Worm (Caenorhabditis elegans): Measurements from ENCODE around the gene D1014.4.
A peak's percentile ranks its signal among the peaks of the same experiment; 100 is the strongest.

Gene D1014.4

ce11 chrV:8132926-8133325, at the start of gene D1014.4:
Gene D1014.4, plus strand, starts transcription at chrV:8133226.
- TF ChIP-seq pqm-1 (tag; optimal IDR thresholded peaks at IDR 0.05) = no peak
- TF ChIP-seq tbx-2 (tag; optimal IDR thresholded peaks at IDR 0.05) = no peak
- TF ChIP-seq fkh-4 (tag; optimal IDR thresholded peaks at IDR 0.05; ENCODE audit: borderline replicate concordance) = no peak
- peak; percentile 21 for TF ChIP-seq elt-2 (tag; optimal IDR thresholded peaks at IDR 0.05)
- no peak for TF ChIP-seq snpc-4 (tag; optimal IDR thresholded peaks at IDR 0.05)
- no peak for TF ChIP-seq nhr-237 (tag; optimal IDR thresholded peaks at IDR 0.05)
- no peak for TF ChIP-seq nhr-77 (tag; optimal IDR thresholded peaks at IDR 0.05)
- TF ChIP-seq unc-130 (tag; optimal IDR thresholded peaks at IDR 0.05) = no peak
- no peak for TF ChIP-seq hpl-2 (GFP tag; optimal IDR thresholded peaks at IDR 0.05)
- peak in 1 of 2 experiments; percentile 15 for TF ChIP-seq lin-35 (GFP tag; optimal IDR thresholded peaks at IDR 0.05)
- TF ChIP-seq nhr-90 (tag; optimal IDR thresholded peaks at IDR 0.05; ENCODE audit: poor library complexity) = no peak
- TF ChIP-seq elt-3 (tag; optimal IDR thresholded peaks at IDR 0.05) = no peak
- peak; percentile 15 for TF ChIP-seq nhr-85 (tag)
- TF ChIP-seq sup-37 (GFP tag; optimal IDR thresholded peaks at IDR 0.05) = no peak

- TF ChIP-seq pax-3 (tag; optimal IDR thresholded peaks at IDR 0.05) (no peak), rnt-1 (tag; optimal IDR thresholded peaks at IDR 0.05) (no peak), nhr-90 (tag; optimal IDR thresholded peaks at IDR 0.05; ENCODE audit: poor library complexity) (no peak), mdl-1 (tag; optimal IDR thresholded peaks at IDR 0.05) (no peak), fkh-4 (tag; optimal IDR thresholded peaks at IDR 0.05; ENCODE audit: borderline replicate concordance) (no peak), snpc-4 (tag; optimal IDR thresholded peaks at IDR 0.05) (no peak), nhr-85 (tag) (no peak), grh-1 (GFP tag; IDR thresholded peaks at IDR 0.05) (no peak), mep-1 (tag; optimal IDR thresholded peaks at IDR 0.05) (no peak), elt-2 (tag; optimal IDR thresholded peaks at IDR 0.05) (no peak), alr-1 (tag; optimal IDR thresholded peaks at IDR 0.05; ENCODE audit: borderline replicate concordance) (no peak), pag-3 (tag; optimal IDR thresholded peaks at IDR 0.05; ENCODE audit: borderline replicate concordance, insufficient read depth) (no peak), lin-35 (GFP tag; optimal IDR thresholded peaks at IDR 0.05) (no peak), lin-15B (tag; optimal IDR thresholded peaks at IDR 0.05) (no peak), hpl-2 (GFP tag; optimal IDR thresholded peaks at IDR 0.05) (no peak), unc-130 (tag; optimal IDR thresholded peaks at IDR 0.05) (no peak)
Measured at ce11 chrV:8085141-8085540, 47.9 kb upstream of the D1014.4 start, which contains the start of gene C09H5.7. Gene C09H5.7, minus strand, starts transcription at chrV:8085241.

- no peak for TF ChIP-seq aha-1 (tag; optimal IDR thresholded peaks at IDR 0.05)
- TF ChIP-seq xbp-1 (tag; optimal IDR thresholded peaks at IDR 0.05) = no peak
- no peak for TF ChIP-seq dpl-1 (GFP tag; optimal IDR thresholded peaks at IDR 0.05)
- no peak for TF ChIP-seq hlh-17 (GFP tag; optimal IDR thresholded peaks at IDR 0.05; ENCODE audit: borderline replicate concordance)
- TF ChIP-seq zip-4 (GFP tag; optimal IDR thresholded peaks at IDR 0.05) = no peak
- TF ChIP-seq nhr-84 (tag; optimal IDR thresholded peaks at IDR 0.05) = no peak
- TF ChIP-seq ces-1 (GFP tag; optimal IDR thresholded peaks at IDR 0.05) = no peak
- TF ChIP-seq lin-15B (tag; optimal IDR thresholded peaks at IDR 0.05) = no peak
- TF ChIP-seq nhr-47 (tag; optimal IDR thresholded peaks at IDR 0.05) = no peak
- no peak for TF ChIP-seq dsc-1 (tag; optimal IDR thresholded peaks at IDR 0.05)
- TF ChIP-seq fkh-4 (tag; optimal IDR thresholded peaks at IDR 0.05; ENCODE audit: borderline replicate concordance) = no peak
- no peak for TF ChIP-seq nhr-77 (tag; optimal IDR thresholded peaks at IDR 0.05)
Measured at ce11 chrV:8090595-8090994, 42.4 kb upstream of the D1014.4 start, which contains the start of gene str-130. Gene str-130, minus strand, starts transcription at chrV:8090695.

- TF ChIP-seq C04F5.9 (tag; optimal IDR thresholded peaks at IDR 0.05) (no peak), unc-30 (tag; optimal IDR thresholded peaks at IDR 0.05) (no peak)
Measured at ce11 chrV:8092385-8092784, 40.6 kb upstream of the D1014.4 start, which contains the start of gene str-129. Gene str-129, minus strand, starts transcription at chrV:8092485.

- TF ChIP-seq unc-62 (GFP tag; optimal IDR thresholded peaks at IDR 0.05) (no peak), nhr-71 (tag; optimal IDR thresholded peaks at IDR 0.05) (no peak), ztf-11 (tag; optimal IDR thresholded peaks at IDR 0.05) (no peak), Y116A8C.19 (tag; optimal IDR thresholded peaks at IDR 0.05; ENCODE audit: borderline replicate concordance) (no peak), egl-27 (tag; optimal IDR thresholded peaks at IDR 0.05) (no peak), ets-5 (GFP tag; IDR thresholded peaks at IDR 0.05) (no peak), C04F5.9 (tag; optimal IDR thresholded peaks at IDR 0.05) (no peak), sptf-1 (tag; optimal IDR thresholded peaks at IDR 0.05) (no peak), nhr-11 (tag; optimal IDR thresholded peaks at IDR 0.05) (no peak), nhr-237 (tag; optimal IDR thresholded peaks at IDR 0.05) (no peak), nhr-84 (tag; optimal IDR thresholded peaks at IDR 0.05) (no peak), pqm-1 (tag; optimal IDR thresholded peaks at IDR 0.05) (no peak), tlp-1 (tag; optimal IDR thresholded peaks at IDR 0.05) (no peak), ces-1 (GFP tag; optimal IDR thresholded peaks at IDR 0.05) (no peak), lin-13 (GFP tag; optimal IDR thresholded peaks at IDR 0.05) (no peak), zip-4 (GFP tag; optimal IDR thresholded peaks at IDR 0.05) (no peak), nhr-85 (tag) (no peak)
Measured at ce11 chrV:8095378-8095777, 37.6 kb upstream of the D1014.4 start, which contains the start of gene str-146. Gene str-146, minus strand, starts transcription at chrV:8095478.
